Worm (Caenorhabditis elegans) whole organism, early embryonic: ENCODE results near the gene ddx-19.

Experiments used
- B0310.2 ChIP-seq: sonication (generic microtip); optimal IDR thresholded peaks from 2 replicates; lab custom pipeline; 2016; ENCODE audit warnings: mild to moderate bottlenecking, missing genetic modification characterization, missing compliant biosample characterization
- F13C5.2 ChIP-seq: sonication (generic microtip); optimal IDR thresholded peaks from 2 replicates; lab custom pipeline; 2017; ENCODE audit warnings: mild to moderate bottlenecking, missing genetic modification characterization, inconsistent platforms, missing compliant biosample characterization
- aly-1 ChIP-seq: sonication (generic microtip); optimal IDR thresholded peaks from 2 replicates; lab custom pipeline; 2016; ENCODE audit warnings: missing genetic modification characterization, missing compliant biosample characterization
- ama-1 ChIP-seq: fragments of 150-350 bp; optimal IDR thresholded peaks from 2 replicates; lab custom pipeline; 2014
- ceh-13 ChIP-seq: fragments of 200-800 bp; sonication (Bioruptor generic); optimal IDR thresholded peaks from 2 replicates; lab custom pipeline; 2018; ENCODE audit warnings: mild to moderate bottlenecking, missing genetic modification characterization, missing compliant biosample characterization
- ceh-36 ChIP-seq: sonication (generic microtip); optimal IDR thresholded peaks from 2 replicates; lab custom pipeline; 2016; ENCODE audit warnings: missing genetic modification characterization, inconsistent platforms, missing compliant biosample characterization
- ets-7 ChIP-seq: sonication (generic microtip); optimal IDR thresholded peaks from 2 replicates; lab custom pipeline; 2016; ENCODE audit warnings: missing genotype, missing genetic modification characterization, missing compliant biosample characterization
- flt-1 ChIP-seq: fragments of 200-800 bp; sonication (Bioruptor generic); IDR thresholded peaks from 2 replicates; pipeline ENCODE4 v1.3.6; 2022; ENCODE audit warnings: missing genetic modification characterization, missing compliant biosample characterization
- hmbx-1 ChIP-seq: sonication (generic microtip); optimal IDR thresholded peaks from 2 replicates; lab custom pipeline; 2016; ENCODE audit warnings: mild to moderate bottlenecking, missing genetic modification characterization, missing compliant biosample characterization
- hmg-4 ChIP-seq: fragments of 200-800 bp; sonication (Bioruptor generic); optimal IDR thresholded peaks from 2 replicates; lab custom pipeline; 2018; ENCODE audit warnings: mild to moderate bottlenecking, missing genetic modification characterization, missing compliant biosample characterization
- hnd-1 ChIP-seq: sonication (generic microtip); optimal IDR thresholded peaks from 2 replicates; lab custom pipeline; 2016; ENCODE audit warnings: missing genetic modification characterization, missing compliant biosample characterization
- pes-1 ChIP-seq: fragments of 200-800 bp; sonication (Bioruptor generic); IDR thresholded peaks from 2 replicates; pipeline ENCODE4 v1.3.6; 2022; ENCODE audit warnings: missing genetic modification reagents, missing genetic modification characterization, missing compliant biosample characterization
- scrt-1 ChIP-seq: fragments of 200-800 bp; sonication (Bioruptor generic); IDR thresholded peaks from 2 replicates; pipeline ENCODE4 v1.3.6; 2022; ENCODE audit warnings: missing genetic modification characterization, missing compliant biosample characterization
- sea-1 ChIP-seq: fragments of 200-800 bp; sonication (Bioruptor generic); conservative IDR thresholded peaks from 2 replicates; pipeline ENCODE4 v1.3.6; 2022; ENCODE audit warnings: missing genetic modification characterization, missing compliant biosample characterization
- tbx-11 ChIP-seq: fragments of 200-800 bp; sonication (Bioruptor generic); IDR thresholded peaks from 2 replicates; pipeline ENCODE4 v1.3.6; 2022; ENCODE audit warnings: missing genetic modification characterization, missing compliant biosample characterization
- tbx-37 ChIP-seq: fragments of 200-800 bp; sonication (Bioruptor generic); conservative IDR thresholded peaks from 2 replicates; pipeline ENCODE4 v1.3.6; 2022; ENCODE audit warnings: missing genetic modification reagents, missing genetic modification characterization, missing compliant biosample characterization
- tra-4 ChIP-seq: sonication (generic microtip); optimal IDR thresholded peaks from 2 replicates; lab custom pipeline; 2017; ENCODE audit warnings: missing genetic modification characterization, missing compliant biosample characterization

Gene ddx-19

ce11 chrII:8903871-8904270 lies 19.2 kb downstream of the ddx-19 start:
- TF ChIP-seq flt-1 (GFP tag; lab: Robert Waterston, UW) (no peak), ceh-13 (GFP tag; lab: Kevin White, UChicago) (no peak), pes-1 (GFP tag; lab: Robert Waterston, UW) (no peak), tra-4 (tag; lab: Kevin White, UChicago) (no peak), tbx-11 (no peak), hnd-1 (tag; lab: Kevin White, UChicago) (no peak), ceh-36 (tag; lab: Kevin White, UChicago) (no peak), tbx-37 (GFP tag; lab: Robert Waterston, UW) (no peak), ama-1 (no peak)

DNA sequence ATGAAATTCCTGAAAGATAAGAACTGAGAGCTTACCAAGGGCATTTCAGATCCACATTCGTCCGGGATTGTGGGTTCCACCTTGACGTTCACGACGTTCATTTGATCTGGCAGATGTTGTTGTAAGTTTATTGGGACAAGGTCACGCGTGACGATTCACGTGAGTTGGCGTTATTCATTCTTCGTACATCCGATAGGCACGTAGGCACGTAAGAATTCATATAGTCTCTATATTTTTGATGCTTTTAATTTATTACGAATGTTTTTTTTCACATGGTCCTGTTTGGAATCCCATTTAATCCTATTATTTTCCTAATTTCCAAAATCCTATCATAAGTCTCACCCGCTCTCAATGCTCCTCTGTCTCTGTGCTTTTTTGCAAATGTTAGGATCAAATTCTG lies 27.2 kb downstream of the ddx-19 start, which contains the start of gene B0457.4:
Gene B0457.4 (minus strand): TSS at position 101 of the 400 bp plus-strand sequence.
- TF ChIP-seq B0310.2 = no peak

- no peak for TF ChIP-seq ama-1
- no peak for TF ChIP-seq F13C5.2 (tag; lab: Kevin White, UChicago)
- no peak for TF ChIP-seq hmg-4
- TF ChIP-seq B0310.2 = no peak
- TF ChIP-seq hmbx-1 = no peak
- no peak for TF ChIP-seq tbx-11
- TF ChIP-seq pes-1 (GFP tag; lab: Robert Waterston, UW) = no peak
- TF ChIP-seq ets-7 = no peak
- no peak for TF ChIP-seq aly-1 (tag; lab: Kevin White, UChicago)
- no peak for TF ChIP-seq sea-1 (GFP tag; lab: Robert Waterston, UW)
These were observed 27.9 kb downstream of the ddx-19 start for ce11 chrII:8912523-8913017.

DNA sequence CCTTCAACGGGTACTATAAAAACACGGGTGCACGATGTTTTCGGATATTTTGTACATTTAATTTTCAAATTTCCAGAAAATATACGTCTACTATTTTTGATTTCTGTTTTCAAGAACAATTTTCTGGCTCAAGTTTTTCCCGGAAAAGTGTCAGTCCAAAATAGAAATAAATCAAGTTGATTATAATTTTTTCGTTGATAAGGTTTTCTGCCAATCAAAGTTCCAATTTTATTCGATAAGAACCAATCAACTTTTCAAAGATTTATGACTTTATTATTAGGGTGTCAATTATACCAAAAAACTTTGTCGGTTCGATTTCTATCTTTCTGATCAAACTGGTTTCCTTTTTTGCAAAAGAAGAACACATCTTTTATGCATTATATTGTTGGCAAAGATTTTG lies 30.0 kb downstream of the ddx-19 start:
- TF ChIP-seq ama-1 = no peak
- TF ChIP-seq flt-1 (GFP tag; lab: Robert Waterston, UW) = no peak
- TF ChIP-seq hmbx-1 = no peak
- TF ChIP-seq ets-7 = no peak
- no peak for TF ChIP-seq tra-4 (tag; lab: Kevin White, UChicago)
- TF ChIP-seq B0310.2 = no peak
- TF ChIP-seq hnd-1 (tag; lab: Kevin White, UChicago) = no peak
- TF ChIP-seq aly-1 (tag; lab: Kevin White, UChicago) = no peak
- TF ChIP-seq tbx-37 (GFP tag; lab: Robert Waterston, UW) = no peak
- TF ChIP-seq hmg-4 = no peak
- TF ChIP-seq tbx-11 = no peak
- TF ChIP-seq pes-1 (GFP tag; lab: Robert Waterston, UW) = no peak
- TF ChIP-seq ceh-36 (tag; lab: Kevin White, UChicago) = no peak
- no peak for TF ChIP-seq F13C5.2 (tag; lab: Kevin White, UChicago)
- no peak for TF ChIP-seq ceh-13 (GFP tag; lab: Kevin White, UChicago)
- TF ChIP-seq scrt-1 (GFP tag; lab: Robert Waterston, UW) = no peak

ce11 chrII:8916656-8917055 lies 32.0 kb downstream of the ddx-19 start:
- TF ChIP-seq scrt-1 (GFP tag; lab: Robert Waterston, UW) (no peak), sea-1 (GFP tag; lab: Robert Waterston, UW) (no peak), ceh-13 (GFP tag; lab: Kevin White, UChicago) (no peak), ceh-36 (tag; lab: Kevin White, UChicago) (no peak), ets-7 (no peak), B0310.2 (no peak), ama-1 (no peak), hmbx-1 (no peak), aly-1 (tag; lab: Kevin White, UChicago) (no peak), hmg-4 (no peak), tra-4 (tag; lab: Kevin White, UChicago) (no peak), hnd-1 (tag; lab: Kevin White, UChicago) (no peak), F13C5.2 (tag; lab: Kevin White, UChicago) (no peak), pes-1 (GFP tag; lab: Robert Waterston, UW) (no peak), tbx-37 (GFP tag; lab: Robert Waterston, UW) (no peak), tbx-11 (no peak), flt-1 (GFP tag; lab: Robert Waterston, UW) (no peak)

DNA sequence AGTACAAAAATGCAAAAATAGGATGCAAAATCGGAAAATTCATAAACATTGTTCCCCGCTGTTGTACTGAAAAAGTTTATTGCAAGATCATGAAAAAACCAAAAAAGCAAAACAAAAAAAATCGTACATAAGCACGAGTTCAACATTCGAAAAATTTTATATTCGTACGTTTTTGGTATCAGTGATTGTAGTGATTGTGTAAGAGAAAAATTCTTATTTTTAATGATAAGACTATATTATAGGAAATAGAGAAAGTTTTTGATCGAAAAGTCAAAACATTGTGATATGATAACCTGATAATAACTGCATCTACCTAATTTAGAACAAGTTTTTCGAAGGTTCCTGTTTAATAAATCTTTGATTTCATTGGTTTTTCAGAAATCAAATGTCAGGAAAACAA lies 32.6 kb downstream of the ddx-19 start:
- TF ChIP-seq scrt-1 (GFP tag; lab: Robert Waterston, UW) = no peak
- TF ChIP-seq ceh-13 (GFP tag; lab: Kevin White, UChicago) = no peak
- TF ChIP-seq hnd-1 (tag; lab: Kevin White, UChicago) = no peak
- TF ChIP-seq sea-1 (GFP tag; lab: Robert Waterston, UW) = no peak
- no peak for TF ChIP-seq aly-1 (tag; lab: Kevin White, UChicago)

ce11 chrII:8920315-8920714 lies 35.6 kb downstream of the ddx-19 start:
- TF ChIP-seq hmbx-1 (no peak), sea-1 (GFP tag; lab: Robert Waterston, UW) (no peak), hmg-4 (no peak), tbx-11 (no peak), hnd-1 (tag; lab: Kevin White, UChicago) (no peak), pes-1 (GFP tag; lab: Robert Waterston, UW) (no peak), F13C5.2 (tag; lab: Kevin White, UChicago) (no peak)

DNA sequence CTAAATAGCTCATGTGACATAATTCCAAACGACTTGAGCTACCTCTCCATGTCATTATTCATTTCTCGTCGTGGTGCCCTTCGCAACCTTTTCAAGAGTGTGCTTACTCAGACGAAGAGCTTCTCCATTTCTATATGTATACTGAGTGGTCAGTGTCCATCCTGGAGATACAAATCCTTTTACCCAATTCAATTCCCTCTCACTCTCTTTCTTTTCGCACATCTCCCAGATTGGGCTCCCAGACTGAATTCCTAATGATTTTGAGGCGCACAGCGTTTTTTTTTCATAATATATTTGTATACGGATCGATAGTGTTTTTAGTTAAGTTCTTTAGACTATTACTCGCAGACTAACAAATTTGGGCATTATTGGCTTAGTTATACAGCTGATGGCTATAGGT lies 36.3 kb downstream of the ddx-19 start:
- no peak for TF ChIP-seq aly-1 (tag; lab: Kevin White, UChicago)
- TF ChIP-seq ama-1 = no peak
- no peak for TF ChIP-seq ceh-36 (tag; lab: Kevin White, UChicago)
- no peak for TF ChIP-seq tbx-37 (GFP tag; lab: Robert Waterston, UW)
- TF ChIP-seq ceh-13 (GFP tag; lab: Kevin White, UChicago) = no peak
- no peak for TF ChIP-seq B0310.2
